Worm (Caenorhabditis elegans) whole organism, mixed stage, embryonic: ENCODE data around the gene helq-1.

ENCODE experiments used
- zip-8 ChIP-seq: fragments of 150-350 bp; optimal IDR thresholded peaks from 2 replicates; lab custom pipeline; 2014; ENCODE audit warnings: missing biosample characterization, missing genetic modification characterization
- ztf-11 ChIP-seq: fragments of 150-350 bp; optimal IDR thresholded peaks from 2 replicates; lab custom pipeline; 2014; ENCODE audit warnings: missing biosample characterization, missing genetic modification characterization

- TF ChIP-seq ztf-11 (tag; lab: Kevin White, UChicago) (no peak), zip-8 (tag; lab: Kevin White, UChicago) (no peak)
These were observed 49.9 kb downstream of the helq-1 start for ce11 chrIII:537054-537453.
